Fruit fly (Drosophila melanogaster): Measurements from ENCODE around the gene CG14195.

Gene CG14195

dm6 chrX:19170791-19171190 lies 41.1 kb downstream of the CG14195 start, which contains the start of gene Inx5:
Gene Inx5 (minus strand): TSS chrX:19170883.
- no peak for TF ChIP-seq Sox15 (GFP tag; optimal IDR thresholded peaks at IDR 0.05)
- TF ChIP-seq Blimp-1 (GFP tag; optimal IDR thresholded peaks at IDR 0.05) = no peak
- TF ChIP-seq OdsH (GFP tag; optimal IDR thresholded peaks at IDR 0.05) = no peak
- TF ChIP-seq pdm3 (GFP tag; optimal IDR thresholded peaks at IDR 0.05) = no peak
- no peak for TF ChIP-seq CG6808 (GFP tag; optimal IDR thresholded peaks at IDR 0.05)
- TF ChIP-seq CG10631 (GFP tag; optimal IDR thresholded peaks at IDR 0.05) = no peak
- TF ChIP-seq Ets96B (tag; optimal IDR thresholded peaks at IDR 0.05) = no peak
- TF ChIP-seq net (GFP tag; optimal IDR thresholded peaks at IDR 0.05) = no peak
- TF ChIP-seq cyc (GFP tag; optimal IDR thresholded peaks at IDR 0.05) = no peak
- no peak for TF ChIP-seq CG11294 (GFP tag; IDR thresholded peaks at IDR 0.05)
- no peak for TF ChIP-seq CG8119 (GFP tag; IDR thresholded peaks at IDR 0.05)
- TF ChIP-seq esn (GFP tag; optimal IDR thresholded peaks at IDR 0.05) = no peak
- no peak for TF ChIP-seq Eip78C (GFP tag)
- TF ChIP-seq CG31627 (GFP tag; optimal IDR thresholded peaks at IDR 0.05) = no peak
- no peak for TF ChIP-seq CG10669 (GFP tag; optimal IDR thresholded peaks at IDR 0.05)
- no peak for TF ChIP-seq Sox102F (GFP tag; optimal IDR thresholded peaks at IDR 0.05)
- no peak for TF ChIP-seq CG3919 (GFP tag; optimal IDR thresholded peaks at IDR 0.05)
- TF ChIP-seq Smox (GFP tag; optimal IDR thresholded peaks at IDR 0.05) = no peak
- TF ChIP-seq Eip75B (GFP tag; optimal IDR thresholded peaks at IDR 0.05) = no peak
- no peak for TF ChIP-seq CG1621 (tag; optimal IDR thresholded peaks at IDR 0.05)

- TF ChIP-seq svp (GFP tag) (peak; percentile 65), fkh (GFP tag; optimal IDR thresholded peaks at IDR 0.05) (peak; percentile 81), CG6792 (GFP tag; optimal IDR thresholded peaks at IDR 0.05) (no peak), Ets96B (tag; optimal IDR thresholded peaks at IDR 0.05) (no peak), dsx (GFP tag; optimal IDR thresholded peaks at IDR 0.05; ENCODE audit: poor library complexity, severe bottlenecking) (peak; percentile 18), Smox (GFP tag; optimal IDR thresholded peaks at IDR 0.05) (no peak), vri (GFP tag; optimal IDR thresholded peaks at IDR 0.05) (peak; percentile 50)
These were observed 44.1 kb downstream of the CG14195 start for dm6 chrX:19167586-19168403.

dm6 chrX:19167032-19167568 lies 44.8 kb downstream of the CG14195 start, which contains the start of gene RhoGAP18B:
Gene RhoGAP18B (minus strand): TSS chrX:19167082.
- TF ChIP-seq CG6163 (GFP tag; IDR thresholded peaks at IDR 0.05) = 0 out of 3 replicates have a peak, but pooled peaks have one; percentile 8
- TF ChIP-seq dsx (GFP tag; optimal IDR thresholded peaks at IDR 0.05; ENCODE audit: poor library complexity, severe bottlenecking) = no peak

- TF ChIP-seq Hr38 (GFP tag; optimal IDR thresholded peaks at IDR 0.05) = no peak
- peak; percentile 63 for TF ChIP-seq Hr39 (GFP tag; optimal IDR thresholded peaks at IDR 0.05)
- TF ChIP-seq Met (GFP tag; optimal IDR thresholded peaks at IDR 0.05) = peak; percentile 59
- peak; percentile 89 for TF ChIP-seq Eip78C (GFP tag)
- TF ChIP-seq CG34406 (GFP tag; optimal IDR thresholded peaks at IDR 0.05) = peak; percentile 35
- TF ChIP-seq CG10669 (GFP tag; optimal IDR thresholded peaks at IDR 0.05) = peak; percentile 31
- TF ChIP-seq CG4318 (GFP tag; optimal IDR thresholded peaks at IDR 0.05) = peak; percentile 7
- peak; percentile 42 for TF ChIP-seq Ets21C (GFP tag; optimal IDR thresholded peaks at IDR 0.05)
- TF ChIP-seq CG9139 (GFP tag; optimal IDR thresholded peaks at IDR 0.05) = no peak
- peak; percentile 48 for TF ChIP-seq CG8632 (GFP tag; optimal IDR thresholded peaks at IDR 0.05)
- peak; percentile 45 for TF ChIP-seq pdm3 (GFP tag; optimal IDR thresholded peaks at IDR 0.05)
- peak; percentile 5 for TF ChIP-seq CG11902 (GFP tag; optimal IDR thresholded peaks at IDR 0.05)
- TF ChIP-seq dsx (GFP tag; optimal IDR thresholded peaks at IDR 0.05; ENCODE audit: poor library complexity, severe bottlenecking) = peak; percentile 22
- TF ChIP-seq achi (GFP tag; optimal IDR thresholded peaks at IDR 0.05) = peak; percentile 39
- no peak for TF ChIP-seq Lpt (GFP tag; optimal IDR thresholded peaks at IDR 0.05)
- TF ChIP-seq Blimp-1 (GFP tag; optimal IDR thresholded peaks at IDR 0.05) = no peak
- peak; percentile 51 for TF ChIP-seq Hr4 (GFP tag; optimal IDR thresholded peaks at IDR 0.05)
- peak in 1 of 2 experiments; percentile 14 for TF ChIP-seq salr (GFP tag; optimal IDR thresholded peaks at IDR 0.05)
- peak; percentile 17 for TF ChIP-seq OdsH (GFP tag; optimal IDR thresholded peaks at IDR 0.05)
- TF ChIP-seq ss (GFP tag; optimal IDR thresholded peaks at IDR 0.05) = no peak
- peak; percentile 62 for TF ChIP-seq esn (GFP tag; optimal IDR thresholded peaks at IDR 0.05)
- no peak for TF ChIP-seq fkh (GFP tag; optimal IDR thresholded peaks at IDR 0.05)
- peak; percentile 28 for TF ChIP-seq CG10631 (GFP tag; optimal IDR thresholded peaks at IDR 0.05)
- TF ChIP-seq net (GFP tag; optimal IDR thresholded peaks at IDR 0.05) = peak; percentile 19
- no peak for TF ChIP-seq CG7368 (GFP tag; optimal IDR thresholded peaks at IDR 0.05)
These were observed 45.5 kb downstream of the CG14195 start for dm6 chrX:19166152-19166935.

Measured in whole organism, prepupa.